Worm (Caenorhabditis elegans) whole organism, early embryonic: ENCODE measurements around the gene M28.4.

Experiments
- ama-1 ChIP-seq: fragments of 150-350 bp; optimal IDR thresholded peaks from 2 replicates; lab custom pipeline; 2014
- ceh-36 ChIP-seq: sonication (generic microtip); optimal IDR thresholded peaks from 2 replicates; lab custom pipeline; 2016; ENCODE audit warnings: missing genetic modification characterization, inconsistent platforms, missing compliant biosample characterization
- ets-7 ChIP-seq: sonication (generic microtip); optimal IDR thresholded peaks from 2 replicates; lab custom pipeline; 2016; ENCODE audit warnings: missing genotype, missing genetic modification characterization, missing compliant biosample characterization
- flt-1 ChIP-seq: fragments of 200-800 bp; sonication (Bioruptor generic); IDR thresholded peaks from 2 replicates; pipeline ENCODE4 v1.3.6; 2022; ENCODE audit warnings: missing genetic modification characterization, missing compliant biosample characterization
- hnd-1 ChIP-seq: sonication (generic microtip); optimal IDR thresholded peaks from 2 replicates; lab custom pipeline; 2016; ENCODE audit warnings: missing genetic modification characterization, missing compliant biosample characterization
- pes-1 ChIP-seq: fragments of 200-800 bp; sonication (Bioruptor generic); IDR thresholded peaks from 2 replicates; pipeline ENCODE4 v1.3.6; 2022; ENCODE audit warnings: missing genetic modification reagents, missing genetic modification characterization, missing compliant biosample characterization
- scrt-1 ChIP-seq: fragments of 200-800 bp; sonication (Bioruptor generic); IDR thresholded peaks from 2 replicates; pipeline ENCODE4 v1.3.6; 2022; ENCODE audit warnings: missing genetic modification characterization, missing compliant biosample characterization
- sea-1 ChIP-seq: fragments of 200-800 bp; sonication (Bioruptor generic); conservative IDR thresholded peaks from 2 replicates; pipeline ENCODE4 v1.3.6; 2022; ENCODE audit warnings: missing genetic modification characterization, missing compliant biosample characterization
- tbx-37 ChIP-seq: fragments of 200-800 bp; sonication (Bioruptor generic); conservative IDR thresholded peaks from 2 replicates; pipeline ENCODE4 v1.3.6; 2022; ENCODE audit warnings: missing genetic modification reagents, missing genetic modification characterization, missing compliant biosample characterization

- no peak for TF ChIP-seq ama-1 (lab: Kevin White, UChicago)
- no peak for TF ChIP-seq pes-1 (GFP tag; lab: Robert Waterston, UW)
- TF ChIP-seq scrt-1 (GFP tag; lab: Robert Waterston, UW) = no peak
- no peak for TF ChIP-seq sea-1 (GFP tag; lab: Robert Waterston, UW)
- no peak for TF ChIP-seq ceh-36 (tag; lab: Kevin White, UChicago)
- TF ChIP-seq tbx-37 (GFP tag; lab: Robert Waterston, UW) = no peak
- no peak for TF ChIP-seq ets-7 (tag; lab: Kevin White, UChicago)
- no peak for TF ChIP-seq flt-1 (GFP tag; lab: Robert Waterston, UW)
- no peak for TF ChIP-seq hnd-1 (tag; lab: Kevin White, UChicago)
These were observed 3.5 kb downstream of the M28.4 start, which contains the start of gene M28.10 for ce11 chrII:10646901-10647566.
